Fruit fly (Drosophila melanogaster) whole organism, prepupa: ENCODE measurements around the gene Vm26Ac.

ENCODE experiments used
- CG1621 ChIP-seq: fragments of 200-800 bp; sonication (Bioruptor generic); optimal IDR thresholded peaks from 3 replicates; lab custom pipeline; 2018; ENCODE audit warnings: missing biosample characterization, mild to moderate bottlenecking, missing genetic modification characterization
- CG16779 ChIP-seq: fragments of 200-800 bp; sonication (Bioruptor generic); optimal IDR thresholded peaks from 3 replicates; lab custom pipeline; 2017; ENCODE audit warnings: missing biosample characterization, mild to moderate bottlenecking, missing genetic modification characterization
- CG3032 ChIP-seq: fragments of 200-800 bp; optimal IDR thresholded peaks from 2 replicates; lab custom pipeline; 2019; ENCODE audit warnings: missing biosample characterization, mild to moderate bottlenecking, missing genetic modification characterization, moderate library complexity
- CG31627 ChIP-seq: fragments of 200-800 bp; sonication (Bioruptor generic); optimal IDR thresholded peaks from 3 replicates; lab custom pipeline; 2016; ENCODE audit warnings: missing biosample characterization, missing genetic modification characterization
- CG34406 ChIP-seq: fragments of 200-800 bp; sonication (Bioruptor generic); optimal IDR thresholded peaks from 3 replicates; lab custom pipeline; 2016; ENCODE audit warnings: missing biosample characterization, missing genetic modification characterization
- CG3919 ChIP-seq: fragments of 200-800 bp; sonication (Bioruptor generic); optimal IDR thresholded peaks from 3 replicates; lab custom pipeline; 2016; ENCODE audit warnings: missing biosample characterization, missing genetic modification characterization
- CG4318 ChIP-seq: fragments of 200-800 bp; sonication (Bioruptor generic); optimal IDR thresholded peaks from 3 replicates; lab custom pipeline; 2017; ENCODE audit warnings: missing biosample characterization, mild to moderate bottlenecking, missing genetic modification characterization
- CG6163 ChIP-seq: fragments of 200-800 bp; sonication (Bioruptor generic); IDR thresholded peaks from 3 replicates; pipeline ENCODE4 v1.3.6; 2022; ENCODE audit warnings: missing biosample characterization, missing genetic modification characterization
- CG6276 ChIP-seq: fragments of 200-800 bp; sonication (Bioruptor generic); optimal IDR thresholded peaks from 2 replicates; lab custom pipeline; 2017; ENCODE audit warnings: missing biosample characterization, mild to moderate bottlenecking, missing genetic modification characterization
- CG6854 ChIP-seq: fragments of 200-800 bp; sonication (Bioruptor generic); optimal IDR thresholded peaks from 2 replicates; lab custom pipeline; 2017; ENCODE audit warnings: missing biosample characterization, mild to moderate bottlenecking, missing genetic modification characterization
- CG7368 ChIP-seq: fragments of 200-800 bp; sonication (Bioruptor generic); optimal IDR thresholded peaks from 3 replicates; lab custom pipeline; 2016; ENCODE audit warnings: missing biosample characterization, missing genetic modification characterization
- CG8119 ChIP-seq: fragments of 200-800 bp; sonication (Bioruptor generic); IDR thresholded peaks from 3 replicates; pipeline ENCODE4 v1.3.6; 2022; ENCODE audit warnings: missing biosample characterization, missing genetic modification characterization
- CG8319 ChIP-seq: fragments of 200-800 bp; sonication (Bioruptor generic); optimal IDR thresholded peaks from 3 replicates; lab custom pipeline; 2016; ENCODE audit warnings: missing biosample characterization, missing genetic modification characterization
- CG8632 ChIP-seq: fragments of 200-800 bp; sonication (Bioruptor generic); optimal IDR thresholded peaks from 3 replicates; lab custom pipeline; 2016; ENCODE audit warnings: missing biosample characterization, missing genetic modification characterization
- Eip75B ChIP-seq: fragments of 200-800 bp; sonication (Bioruptor generic); optimal IDR thresholded peaks from 3 replicates; lab custom pipeline; 2016; ENCODE audit warnings: missing biosample characterization, missing genetic modification characterization
- Eip93F ChIP-seq: fragments of 200-800 bp; sonication (Bioruptor generic); optimal IDR thresholded peaks from 2 replicates; lab custom pipeline; 2016; ENCODE audit warnings: missing biosample characterization, mild to moderate bottlenecking, missing genetic modification characterization
- Ets21C ChIP-seq: fragments of 200-800 bp; sonication (Bioruptor generic); optimal IDR thresholded peaks from 3 replicates; lab custom pipeline; 2016; ENCODE audit warnings: missing biosample characterization, missing genetic modification characterization
- Ets96B ChIP-seq: fragments of 200-800 bp; optimal IDR thresholded peaks from 2 replicates; lab custom pipeline; 2019; ENCODE audit warnings: missing biosample characterization, mild to moderate bottlenecking, missing genetic modification characterization, moderate library complexity
- Gug ChIP-seq: fragments of 200-800 bp; sonication (Bioruptor generic); IDR thresholded peaks from 2 replicates; pipeline ENCODE4 v1.3.6; 2022; ENCODE audit warnings: missing biosample characterization, missing genetic modification characterization
- Hr39 ChIP-seq: fragments of 200-800 bp; sonication (Bioruptor generic); optimal IDR thresholded peaks from 2 replicates; lab custom pipeline; 2016; ENCODE audit warnings: missing biosample characterization, missing genetic modification characterization
- OdsH ChIP-seq: fragments of 200-800 bp; sonication (Bioruptor generic); optimal IDR thresholded peaks from 3 replicates; lab custom pipeline; 2016; ENCODE audit warnings: missing biosample characterization, missing genetic modification characterization
- Smox ChIP-seq: fragments of 200-800 bp; sonication (Bioruptor generic); optimal IDR thresholded peaks from 3 replicates; lab custom pipeline; 2016; ENCODE audit warnings: missing biosample characterization, missing genetic modification characterization
- Sox102F ChIP-seq: fragments of 200-800 bp; sonication (Bioruptor generic); optimal IDR thresholded peaks from 2 replicates; lab custom pipeline; 2016; ENCODE audit warnings: missing biosample characterization, mild to moderate bottlenecking, missing genetic modification characterization
- Sox15 ChIP-seq: fragments of 200-800 bp; sonication (Bioruptor generic); optimal IDR thresholded peaks from 3 replicates; lab custom pipeline; 2016; ENCODE audit warnings: missing biosample characterization, missing genetic modification characterization
- achi ChIP-seq: fragments of 200-800 bp; sonication (Bioruptor generic); optimal IDR thresholded peaks from 3 replicates; lab custom pipeline; 2016; ENCODE audit warnings: missing biosample characterization, missing genetic modification characterization
- acj6 ChIP-seq: fragments of 200-800 bp; sonication (Bioruptor generic); optimal IDR thresholded peaks from 3 replicates; lab custom pipeline; 2016; ENCODE audit warnings: missing biosample characterization, missing genetic modification characterization
- cyc ChIP-seq: fragments of 200-800 bp; sonication (Bioruptor generic); optimal IDR thresholded peaks from 3 replicates; lab custom pipeline; 2016; ENCODE audit warnings: missing biosample characterization, missing genetic modification characterization
- eg ChIP-seq: fragments of 200-800 bp; sonication (Bioruptor generic); IDR thresholded peaks from 3 replicates; pipeline ENCODE4 v1.3.6; 2022; ENCODE audit warnings: missing biosample characterization, missing genetic modification characterization
- esn ChIP-seq: fragments of 200-800 bp; sonication (Bioruptor generic); optimal IDR thresholded peaks from 2 replicates; lab custom pipeline; 2016; ENCODE audit warnings: missing biosample characterization, mild to moderate bottlenecking, missing genetic modification characterization, moderate library complexity
- fkh ChIP-seq: fragments of 200-800 bp; sonication (Bioruptor generic); optimal IDR thresholded peaks from 3 replicates; lab custom pipeline; 2017; ENCODE audit warnings: missing biosample characterization, mild to moderate bottlenecking, missing genetic modification characterization, moderate library complexity
- net ChIP-seq: fragments of 200-800 bp; sonication (Bioruptor generic); optimal IDR thresholded peaks from 3 replicates; lab custom pipeline; 2016; ENCODE audit warnings: missing biosample characterization, missing genetic modification characterization
- salr ChIP-seq, 2 experiments: fragments of 200-800 bp; sonication (Bioruptor generic); optimal IDR thresholded peaks; 3 replicates each; lab custom pipeline; 2016 to 2018; ENCODE audit warnings: missing biosample characterization in 2 of 2, missing genetic modification characterization in 2 of 2, mild to moderate bottlenecking in 1 of 2
- ss ChIP-seq, 2 experiments: fragments of 200-800 bp; sonication (Bioruptor generic); optimal IDR thresholded peaks; 2 replicates in 1 of 2; 3 replicates in 1 of 2; lab custom pipeline; 2017 to 2018; ENCODE audit warnings: mild to moderate bottlenecking in 2 of 2, missing biosample characterization in 2 of 2, missing genetic modification characterization in 2 of 2, moderate library complexity in 1 of 2
- svp ChIP-seq: fragments of 200-800 bp; sonication (Bioruptor generic); peaks from one replicate; lab custom pipeline; 2016; ENCODE audit warnings: missing biosample characterization, missing genetic modification characterization
- vri ChIP-seq: fragments of 200-800 bp; sonication (Bioruptor generic); optimal IDR thresholded peaks from 3 replicates; lab custom pipeline; 2016; ENCODE audit warnings: missing biosample characterization, mild to moderate bottlenecking, missing genetic modification characterization

Vm26Ac gene

dm6 chr2L:5961169-5961918 lies 2.9 kb upstream of the Vm26Ac start:
- TF ChIP-seq net (GFP tag; lab: Kevin White, UChicago) (no peak), ss (GFP tag; optimal IDR thresholded peaks at IDR 0.05; lab: Kevin White, UChicago) (peak in 1 of 2 experiments; percentile 98), fkh (GFP tag; lab: Kevin White, UChicago) (no peak), CG3032 (tag; lab: Kevin White, UChicago) (no peak), Hr39 (GFP tag; lab: Kevin White, UChicago) (no peak), CG1621 (no peak), Eip75B (no peak), acj6 (GFP tag; lab: Kevin White, UChicago) (no peak)

DNA sequence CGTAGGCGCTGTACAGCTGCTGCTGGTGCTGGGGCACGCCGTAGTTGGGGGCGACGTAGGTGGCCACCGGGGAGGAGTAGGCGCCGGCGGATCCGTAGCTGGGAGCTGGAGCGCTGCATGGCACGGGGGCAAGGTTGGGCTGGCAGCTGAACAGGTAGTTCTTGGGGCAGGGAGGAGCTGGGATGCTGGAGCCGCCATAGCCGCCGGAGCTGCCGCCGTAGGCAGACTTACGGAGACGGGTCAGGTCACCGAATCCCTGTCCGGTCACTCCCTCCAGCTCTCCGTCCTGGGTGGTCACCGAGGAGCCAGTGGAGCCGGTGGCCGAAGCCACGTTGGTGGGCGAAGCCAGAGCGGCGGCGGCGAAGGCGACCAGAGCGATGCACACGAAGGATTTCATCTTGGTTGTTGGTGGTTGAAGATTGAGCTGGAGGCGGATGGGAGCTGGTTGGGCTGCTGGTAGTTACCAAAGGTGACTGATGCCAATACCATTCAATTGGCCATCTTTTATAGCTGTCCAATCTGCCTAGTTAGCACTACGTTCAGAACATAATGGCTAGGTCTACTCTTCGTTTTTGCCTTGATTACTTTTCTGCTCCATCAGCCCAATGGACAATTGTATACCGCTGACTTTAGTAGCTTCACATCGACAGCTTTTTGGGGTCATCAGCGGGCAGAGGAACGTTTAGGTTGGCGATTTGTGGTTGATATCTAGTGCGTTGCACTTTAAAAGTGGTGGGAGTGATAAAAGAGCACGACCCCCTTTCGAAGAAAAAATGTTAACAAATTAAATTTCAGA lies 1.6 kb upstream of the Vm26Ac start, which contains the start of gene Vm26Aa:
Gene Vm26Aa, minus strand, starts transcription at position 478 of the 796 bp plus-strand sequence.
- no peak for TF ChIP-seq eg (GFP tag; lab: Robert Waterston, UW)
- no peak for TF ChIP-seq CG8119
- TF ChIP-seq acj6 (GFP tag; lab: Kevin White, UChicago), result no peak
- no peak for TF ChIP-seq Eip93F (GFP tag; lab: Kevin White, UChicago)
- TF ChIP-seq CG31627 (GFP tag; lab: Kevin White, UChicago), result no peak
- TF ChIP-seq fkh (GFP tag; lab: Kevin White, UChicago), result no peak
- no peak for TF ChIP-seq svp
- TF ChIP-seq CG3032 (tag; lab: Kevin White, UChicago), result no peak
- no peak for TF ChIP-seq CG8632 (GFP tag; lab: Kevin White, UChicago)
- TF ChIP-seq net (GFP tag; lab: Kevin White, UChicago), result no peak
- no peak for TF ChIP-seq CG6163
- TF ChIP-seq esn (GFP tag; lab: Kevin White, UChicago), result no peak

dm6 chr2L:5956706-5957105 lies 1.7 kb downstream of the Vm26Ac start, which contains the start of the genes CG13998 and Vm26Ab:
Gene CG13998 (minus strand): TSS chr2L:5956819.
Gene Vm26Ab (plus strand): TSS chr2L:5957004.
- TF ChIP-seq Sox15 (GFP tag; lab: Kevin White, UChicago) (no peak), Sox102F (GFP tag; lab: Kevin White, UChicago) (no peak), CG4318 (GFP tag; lab: Kevin White, UChicago) (no peak), cyc (GFP tag; lab: Kevin White, UChicago) (no peak), CG8319 (GFP tag; lab: Kevin White, UChicago) (no peak), Hr39 (GFP tag; lab: Kevin White, UChicago) (no peak), salr (GFP tag; optimal IDR thresholded peaks at IDR 0.05; lab: Kevin White, UChicago) (no peak), vri (GFP tag; lab: Kevin White, UChicago) (no peak), achi (GFP tag; lab: Kevin White, UChicago) (no peak), CG7368 (GFP tag; lab: Kevin White, UChicago) (no peak), CG31627 (GFP tag; lab: Kevin White, UChicago) (no peak), Ets96B (no peak), CG1621 (no peak), CG8632 (GFP tag; lab: Kevin White, UChicago) (no peak), eg (GFP tag; lab: Robert Waterston, UW) (no peak)
- TF ChIP-seq, all 60 proteins: peak for 0

DNA sequence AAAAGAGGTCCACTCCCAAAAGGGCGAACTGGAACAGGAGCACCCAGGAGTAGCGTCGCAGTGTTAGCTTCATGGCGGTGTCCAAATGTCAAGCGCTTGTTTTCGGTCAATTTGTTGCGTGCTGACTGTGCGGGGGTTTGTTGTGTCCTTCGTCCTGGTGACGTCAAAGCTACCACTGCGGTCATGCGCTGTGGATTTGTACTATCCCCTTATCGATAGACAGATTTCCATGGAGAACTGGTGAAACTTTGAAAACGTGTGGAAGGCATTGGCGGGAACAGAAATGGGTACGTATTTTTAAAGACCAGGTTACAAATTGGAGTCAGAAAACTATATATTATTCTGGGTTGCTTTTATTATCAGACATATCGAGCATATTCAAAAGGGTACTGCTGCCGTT lies 2.3 kb downstream of the Vm26Ac start, which contains the start of gene CG13999:
Gene CG13999, minus strand, starts transcription at position 314 of the 400 bp plus-strand sequence.
- TF ChIP-seq Gug (no peak), CG3919 (GFP tag; lab: Kevin White, UChicago) (no peak), Eip75B (no peak), CG6276 (no peak), CG6854 (GFP tag; lab: Kevin White, UChicago) (no peak), Ets21C (GFP tag; lab: Kevin White, UChicago) (no peak), cyc (GFP tag; lab: Kevin White, UChicago) (no peak), CG16779 (tag; lab: Kevin White, UChicago) (no peak), OdsH (GFP tag; lab: Kevin White, UChicago) (no peak), Smox (GFP tag; lab: Kevin White, UChicago) (no peak), CG34406 (GFP tag; lab: Kevin White, UChicago) (no peak), CG7368 (GFP tag; lab: Kevin White, UChicago) (no peak)
